Worm (Caenorhabditis elegans) whole organism, young adult: ENCODE measurements around the gene ZK430.5.

Experiments used
- F57A8.1 ChIP-seq: fragments of 200-800 bp; sonication (Bioruptor generic); optimal IDR thresholded peaks from 2 replicates; lab custom pipeline; 2018; ENCODE audit warnings: mild to moderate bottlenecking, missing genetic modification characterization, moderate library complexity, missing compliant biosample characterization
- T07F8.4 ChIP-seq: sonication (generic microtip); optimal IDR thresholded peaks from 2 replicates; lab custom pipeline; 2016; ENCODE audit warnings: mild to moderate bottlenecking, missing genetic modification characterization, moderate library complexity, missing compliant biosample characterization
- aptf-3 ChIP-seq: fragments of 200-800 bp; sonication (Bioruptor generic); IDR thresholded peaks from 2 replicates; pipeline ENCODE4 v1.3.6; 2022; ENCODE audit warnings: missing genetic modification characterization, missing compliant biosample characterization
- ekl-4 ChIP-seq: fragments of 200-800 bp; sonication (Bioruptor generic); IDR thresholded peaks from 2 replicates; pipeline ENCODE4 v1.3.6; 2022; ENCODE audit warnings: missing genetic modification reagents, missing genetic modification characterization, missing compliant biosample characterization
- nhr-179 ChIP-seq: sonication (generic microtip); optimal IDR thresholded peaks from 2 replicates; lab custom pipeline; 2016; ENCODE audit warnings: mild to moderate bottlenecking, missing genetic modification characterization, missing compliant biosample characterization
- pbrm-1 ChIP-seq: fragments of 200-800 bp; sonication (Bioruptor generic); IDR thresholded peaks from 2 replicates; pipeline ENCODE4 v1.3.6; 2022; ENCODE audit warnings: missing genetic modification reagents, missing genetic modification characterization, missing compliant biosample characterization
- pha-4 ChIP-seq: fragments of 150-350 bp; sonication (generic microtip); optimal IDR thresholded peaks from 2 replicates; lab custom pipeline; 2014; ENCODE audit warnings: missing biosample characterization, missing genetic modification reagents, missing genetic modification characterization

ce11 chrII:4372867-4373397, 32.5 kb upstream of the ZK430.5 start:
- no peak for TF ChIP-seq ekl-4 (GFP tag; lab: Robert Waterston, UW)
- TF ChIP-seq pbrm-1 (GFP tag; lab: Robert Waterston, UW) = no peak
- TF ChIP-seq F57A8.1 (GFP tag; lab: Kevin White, UChicago) = no peak
- TF ChIP-seq T07F8.4 (tag; lab: Kevin White, UChicago) = no peak
- TF ChIP-seq aptf-3 (GFP tag; lab: Robert Waterston, UW) = no peak
- no peak for TF ChIP-seq pha-4 (tag; lab: Kevin White, UChicago)
- TF ChIP-seq nhr-179 (tag; lab: Kevin White, UChicago) = no peak
